Worm (Caenorhabditis elegans): ENCODE data around the gene F37A4.2.

ce11 chrIII:6740072-6740471 is 17.8 kb downstream of the F37A4.2 start:
- TF ChIP-seq snpc-4 (tag; optimal IDR thresholded peaks at IDR 0.05) (no peak), ztf-11 (tag; optimal IDR thresholded peaks at IDR 0.05) (no peak), nhr-12 (tag; optimal IDR thresholded peaks at IDR 0.05) (no peak), nhr-237 (tag; optimal IDR thresholded peaks at IDR 0.05) (no peak)

Data from whole organism, L1 larva.